Worm (Caenorhabditis elegans) whole organism, late embryonic: ENCODE results near the gene best-9.

Experiments used
- C08G9.2 ChIP-seq: sonication (generic microtip); optimal IDR thresholded peaks from 2 replicates; lab custom pipeline; 2016; ENCODE audit warnings: mild to moderate bottlenecking, missing genetic modification characterization, moderate library complexity, missing compliant biosample characterization
- C38D4.7 ChIP-seq: fragments of 200-800 bp; sonication (Bioruptor generic); optimal IDR thresholded peaks from 2 replicates; lab custom pipeline; 2018; ENCODE audit warnings: mild to moderate bottlenecking, missing genetic modification characterization, moderate library complexity, missing compliant biosample characterization
- F13H6.1 ChIP-seq: sonication (generic microtip); optimal IDR thresholded peaks from 2 replicates; lab custom pipeline; 2016; ENCODE audit warnings: missing genetic modification characterization, missing compliant biosample characterization
- K02D7.2 ChIP-seq: sonication (generic microtip); optimal IDR thresholded peaks from 2 replicates; lab custom pipeline; 2017; ENCODE audit warnings: mild to moderate bottlenecking, missing genetic modification characterization, missing compliant biosample characterization
- ahr-1 ChIP-seq: sonication (generic microtip); optimal IDR thresholded peaks from 2 replicates; lab custom pipeline; 2016; ENCODE audit warnings: missing genetic modification characterization, missing compliant biosample characterization
- ceh-14 ChIP-seq: sonication (generic microtip); optimal IDR thresholded peaks from 2 replicates; lab custom pipeline; 2016; ENCODE audit warnings: missing genotype, missing genetic modification characterization, missing compliant biosample characterization
- ceh-18 ChIP-seq: sonication (generic microtip); optimal IDR thresholded peaks from 2 replicates; lab custom pipeline; 2016; ENCODE audit warnings: missing genetic modification characterization, missing compliant biosample characterization
- ceh-19 ChIP-seq: fragments of 200-800 bp; sonication (Bioruptor generic); optimal IDR thresholded peaks from 2 replicates; lab custom pipeline; 2018; ENCODE audit warnings: mild to moderate bottlenecking, missing genetic modification characterization, missing compliant biosample characterization
- ceh-31 ChIP-seq: sonication (generic microtip); optimal IDR thresholded peaks from 2 replicates; lab custom pipeline; 2016; ENCODE audit warnings: missing genetic modification characterization, missing compliant biosample characterization
- ceh-34 ChIP-seq: sonication (generic microtip); optimal IDR thresholded peaks from 2 replicates; lab custom pipeline; 2016; ENCODE audit warnings: mild to moderate bottlenecking, missing genetic modification characterization, missing compliant biosample characterization
- ceh-48 ChIP-seq: sonication (generic microtip); optimal IDR thresholded peaks from 2 replicates; lab custom pipeline; 2016; ENCODE audit warnings: missing genetic modification characterization, inconsistent platforms, missing compliant biosample characterization
- che-1 ChIP-seq: sonication (generic microtip); optimal IDR thresholded peaks from 2 replicates; lab custom pipeline; 2016; ENCODE audit warnings: mild to moderate bottlenecking, missing genetic modification characterization, missing compliant biosample characterization
- elt-2 ChIP-seq: sonication (generic microtip); optimal IDR thresholded peaks from 2 replicates; lab custom pipeline; 2016; ENCODE audit warnings: missing genetic modification reagents, missing genetic modification characterization, missing compliant biosample characterization
- elt-4 ChIP-seq: sonication (generic microtip); optimal IDR thresholded peaks from 2 replicates; lab custom pipeline; 2016; ENCODE audit warnings: missing genetic modification characterization, missing compliant biosample characterization
- eyg-1 ChIP-seq: sonication (generic microtip); optimal IDR thresholded peaks from 2 replicates; lab custom pipeline; 2016; ENCODE audit warnings: missing genotype, missing genetic modification characterization, missing compliant biosample characterization
- fax-1 ChIP-seq: sonication (generic microtip); optimal IDR thresholded peaks from 2 replicates; lab custom pipeline; 2016; ENCODE audit warnings: missing genotype, missing genetic modification characterization, missing compliant biosample characterization
- fkh-10 ChIP-seq: fragments of 150-350 bp; optimal IDR thresholded peaks from 2 replicates; lab custom pipeline; 2014; ENCODE audit warnings: missing biosample characterization, missing genetic modification reagents, missing genetic modification characterization
- fkh-6 ChIP-seq: sonication (generic microtip); optimal IDR thresholded peaks from 2 replicates; lab custom pipeline; 2016; ENCODE audit warnings: missing genetic modification characterization, missing compliant biosample characterization
- hlh-13 ChIP-seq: fragments of 200-800 bp; sonication (Bioruptor generic); optimal IDR thresholded peaks from 2 replicates; lab custom pipeline; 2018; ENCODE audit warnings: mild to moderate bottlenecking, missing genetic modification characterization, missing compliant biosample characterization
- hlh-30 ChIP-seq: sonication (generic microtip); optimal IDR thresholded peaks from 2 replicates; lab custom pipeline; 2017; ENCODE audit warnings: antibody characterized with exemption, missing genetic modification characterization, missing compliant biosample characterization; ENCODE audit not compliant: insufficient read depth
- hlh-8 ChIP-seq: sonication (generic microtip); optimal IDR thresholded peaks from 2 replicates; lab custom pipeline; 2016; ENCODE audit warnings: missing genotype, missing genetic modification characterization, missing compliant biosample characterization
- mec-3 ChIP-seq: sonication (generic microtip); optimal IDR thresholded peaks from 2 replicates; lab custom pipeline; 2016; ENCODE audit warnings: borderline replicate concordance, missing genetic modification characterization, missing compliant biosample characterization
- nhr-232 ChIP-seq: sonication (generic microtip); optimal IDR thresholded peaks from 2 replicates; lab custom pipeline; 2016; ENCODE audit warnings: missing genetic modification characterization, missing compliant biosample characterization
- npax-4 ChIP-seq: sonication (generic microtip); optimal IDR thresholded peaks from 2 replicates; lab custom pipeline; 2016; ENCODE audit warnings: missing genetic modification characterization, missing compliant biosample characterization
- odd-2 ChIP-seq: sonication (generic microtip); optimal IDR thresholded peaks from 2 replicates; lab custom pipeline; 2017; ENCODE audit warnings: antibody characterized with exemption, mild to moderate bottlenecking, missing genetic modification characterization, missing compliant biosample characterization
- pat-9 ChIP-seq: fragments of 200-800 bp; sonication (Bioruptor generic); optimal IDR thresholded peaks from 2 replicates; lab custom pipeline; 2018; ENCODE audit warnings: mild to moderate bottlenecking, missing genetic modification characterization, moderate library complexity, missing compliant biosample characterization
- pha-2 ChIP-seq: sonication (generic microtip); optimal IDR thresholded peaks from 2 replicates; lab custom pipeline; 2017; ENCODE audit warnings: mild to moderate bottlenecking, missing genetic modification characterization, missing compliant biosample characterization
- pqm-1 ChIP-seq: sonication (generic microtip); optimal IDR thresholded peaks from 2 replicates; lab custom pipeline; 2016; ENCODE audit warnings: missing genetic modification characterization, missing compliant biosample characterization
- rnt-1 ChIP-seq: sonication (generic microtip); optimal IDR thresholded peaks from 2 replicates; lab custom pipeline; 2016; ENCODE audit warnings: missing genetic modification characterization, missing compliant biosample characterization
- sox-4 ChIP-seq: sonication (generic microtip); optimal IDR thresholded peaks from 2 replicates; lab custom pipeline; 2017; ENCODE audit warnings: mild to moderate bottlenecking, missing genetic modification characterization, inconsistent platforms, missing compliant biosample characterization
- tbx-7 ChIP-seq: sonication (generic microtip); optimal IDR thresholded peaks from 2 replicates; lab custom pipeline; 2016; ENCODE audit warnings: missing genotype, missing genetic modification characterization, missing compliant biosample characterization
- unc-55 ChIP-seq: sonication (generic microtip); optimal IDR thresholded peaks from 2 replicates; lab custom pipeline; 2017; ENCODE audit warnings: missing biosample characterization, missing genetic modification reagents, missing genetic modification characterization
- zip-5 ChIP-seq: sonication (generic microtip); optimal IDR thresholded peaks from 2 replicates; lab custom pipeline; 2016; ENCODE audit warnings: missing genetic modification characterization, missing compliant biosample characterization
- ztf-16 ChIP-seq: sonication (generic microtip); optimal IDR thresholded peaks from 2 replicates; lab custom pipeline; 2017; ENCODE audit warnings: missing genetic modification characterization, missing compliant biosample characterization

best-9 gene

ce11 chrIV:6560434-6560833, at the start of gene best-9:
Gene best-9, plus strand, starts transcription at chrIV:6560734.
- no peak for TF ChIP-seq eyg-1 (tag; lab: Kevin White, UChicago)
- no peak for TF ChIP-seq elt-4
- no peak for TF ChIP-seq mec-3 (tag; lab: Kevin White, UChicago)
- TF ChIP-seq C08G9.2 (tag; lab: Kevin White, UChicago) = no peak
- TF ChIP-seq, all 69 proteins: peak for 0

ce11 chrIV:6511767-6512166, 48.8 kb upstream of the best-9 start:
- TF ChIP-seq F13H6.1 (tag; lab: Kevin White, UChicago) = no peak
- TF ChIP-seq rnt-1 (tag; lab: Kevin White, UChicago) = no peak
- no peak for TF ChIP-seq ztf-16
- TF ChIP-seq fkh-6 (tag; lab: Kevin White, UChicago) = no peak
- no peak for TF ChIP-seq hlh-13 (GFP tag; lab: Kevin White, UChicago)
- TF ChIP-seq, all 69 proteins: peak for 0

- TF ChIP-seq hlh-30 = no peak
- TF ChIP-seq zip-5 = no peak
- no peak for TF ChIP-seq che-1
- TF ChIP-seq nhr-232 (tag; lab: Kevin White, UChicago) = no peak
- TF ChIP-seq hlh-13 (GFP tag; lab: Kevin White, UChicago) = no peak
- TF ChIP-seq elt-2 = no peak
- no peak for TF ChIP-seq ceh-31 (tag; lab: Kevin White, UChicago)
- TF ChIP-seq pat-9 (tag; lab: Kevin White, UChicago) = no peak
- TF ChIP-seq C08G9.2 (tag; lab: Kevin White, UChicago) = no peak
Measured at ce11 chrIV:6514700-6515099, 45.8 kb upstream of the best-9 start.

ce11 chrIV:6517859-6518258, 42.7 kb upstream of the best-9 start, which contains the start of gene C01G5.7:
Gene C01G5.7, plus strand, starts transcription at chrIV:6518159.
- TF ChIP-seq ahr-1 (tag; lab: Kevin White, UChicago) (no peak), nhr-232 (tag; lab: Kevin White, UChicago) (no peak), odd-2 (no peak), unc-55 (no peak), ceh-48 (tag; lab: Kevin White, UChicago) (no peak)

ce11 chrIV:6519593-6519992, 40.9 kb upstream of the best-9 start, which contains the start of gene C01G5.9:
Gene C01G5.9, plus strand, starts transcription at chrIV:6519893.
- TF ChIP-seq elt-2 = peak; percentile 49
- no peak for TF ChIP-seq ceh-19 (GFP tag; lab: Kevin White, UChicago)

- TF ChIP-seq ceh-31 (tag; lab: Kevin White, UChicago) = no peak
- no peak for TF ChIP-seq K02D7.2 (tag; lab: Kevin White, UChicago)
- no peak for TF ChIP-seq fkh-10 (GFP tag; lab: Kevin White, UChicago)
- no peak for TF ChIP-seq nhr-232 (tag; lab: Kevin White, UChicago)
- no peak for TF ChIP-seq hlh-8 (tag; lab: Kevin White, UChicago)
- no peak for TF ChIP-seq pqm-1 (tag; lab: Kevin White, UChicago)
- no peak for TF ChIP-seq ceh-18 (tag; lab: Kevin White, UChicago)
- no peak for TF ChIP-seq sox-4 (tag; lab: Kevin White, UChicago)
- TF ChIP-seq C08G9.2 (tag; lab: Kevin White, UChicago) = no peak
- TF ChIP-seq ceh-14 (tag; lab: Kevin White, UChicago) = no peak
- no peak for TF ChIP-seq tbx-7 (tag; lab: Kevin White, UChicago)
- TF ChIP-seq ceh-48 (tag; lab: Kevin White, UChicago) = no peak
- TF ChIP-seq F13H6.1 (tag; lab: Kevin White, UChicago) = no peak
- no peak for TF ChIP-seq pha-2 (tag; lab: Kevin White, UChicago)
- no peak for TF ChIP-seq ceh-34
- TF ChIP-seq npax-4 (tag; lab: Kevin White, UChicago) = no peak
- no peak for TF ChIP-seq fax-1
- no peak for TF ChIP-seq C38D4.7 (GFP tag; lab: Kevin White, UChicago)
- TF ChIP-seq pat-9 (tag; lab: Kevin White, UChicago) = no peak
- TF ChIP-seq, all 69 proteins: peak for 0
Measured at ce11 chrIV:6522305-6522917, 38.1 kb upstream of the best-9 start, which contains the start of gene ddi-1. Gene ddi-1, plus strand, starts transcription at chrIV:6522867.
